Worm (Caenorhabditis elegans) whole organism, L1 larva: ENCODE results near the gene ZK1127.13.

Experiments used
- C04F5.9 ChIP-seq: sonication (generic microtip); optimal IDR thresholded peaks from 2 replicates; lab custom pipeline; 2016; ENCODE audit warnings: missing genetic modification characterization, missing compliant biosample characterization
- aly-2 ChIP-seq: fragments of 150-350 bp; optimal IDR thresholded peaks from 2 replicates; lab custom pipeline; 2014; ENCODE audit warnings: missing biosample characterization, missing genetic modification characterization
- elt-3 ChIP-seq, 6 experiments: fragments of 150-350 bp in 1 of 6; sonication (generic microtip); optimal IDR thresholded peaks; 2 replicates each; lab custom pipeline; 2017 to 2018; ENCODE audit warnings: missing biosample characterization in 6 of 6, missing genetic modification characterization in 6 of 6, inconsistent platforms in 1 of 6
- fkh-10 ChIP-seq: sonication (generic microtip); optimal IDR thresholded peaks from 2 replicates; lab custom pipeline; 2017; ENCODE audit warnings: missing biosample characterization, missing genetic modification reagents, missing genetic modification characterization
- fos-1 ChIP-seq: fragments of 150-350 bp; optimal IDR thresholded peaks from 2 replicates; lab custom pipeline; 2014; ENCODE audit warnings: missing biosample characterization, missing genetic modification characterization
- mep-1 ChIP-seq: fragments of 150-350 bp; optimal IDR thresholded peaks from 2 replicates; lab custom pipeline; 2014; ENCODE audit warnings: missing biosample characterization, missing genetic modification characterization
- nhr-11 ChIP-seq: fragments of 150-350 bp; optimal IDR thresholded peaks from 2 replicates; lab custom pipeline; 2014; ENCODE audit warnings: missing biosample characterization, missing genetic modification characterization

- TF ChIP-seq fkh-10 (GFP tag; lab: Kevin White, UChicago) (no peak), mep-1 (tag; lab: Kevin White, UChicago) (no peak), elt-3 (tag; optimal IDR thresholded peaks at IDR 0.05; lab: Kevin White, UChicago) (no peak), nhr-11 (tag; lab: Kevin White, UChicago) (no peak), fos-1 (tag; lab: Kevin White, UChicago) (no peak), aly-2 (no peak), C04F5.9 (tag; lab: Kevin White, UChicago) (no peak)
These were observed 15.3 kb upstream of the ZK1127.13 start, which contains the start of gene cin-4 for ce11 chrII:7037659-7038342.
